Fruit fly (Drosophila melanogaster): ENCODE data around the gene loco.

The loco gene

dm6 chr3R:22597344-22597954 is 41.7 kb downstream of the loco start (continued):
- no peak for TF ChIP-seq zfh2 (GFP tag; optimal IDR thresholded peaks at IDR 0.05)
- no peak for TF ChIP-seq CG15269 (tag; optimal IDR thresholded peaks at IDR 0.05)
- TF ChIP-seq crp (GFP tag; optimal IDR thresholded peaks at IDR 0.05), result peak in 1 of 2 experiments; percentile 17
- peak; percentile 82 for TF ChIP-seq row (GFP tag; IDR thresholded peaks at IDR 0.05)
- no peak for TF ChIP-seq Nf-YC (tag; optimal IDR thresholded peaks at IDR 0.05)
- peak; percentile 7 for TF ChIP-seq CG13775 (GFP tag; optimal IDR thresholded peaks at IDR 0.05)
- peak; percentile 81 for TF ChIP-seq Drgx (GFP tag; IDR thresholded peaks at IDR 0.05)
- TF ChIP-seq CG2202 (tag; optimal IDR thresholded peaks at IDR 0.05), result peak; percentile 55
- no peak for TF ChIP-seq yki (optimal IDR thresholded peaks at IDR 0.05)
- no peak for TF ChIP-seq CoRest (tag; optimal IDR thresholded peaks at IDR 0.05)
- TF ChIP-seq gcm (GFP tag; optimal IDR thresholded peaks at IDR 0.05), result no peak
- TF ChIP-seq oc (tag; optimal IDR thresholded peaks at IDR 0.05), result peak; percentile 86
- peak; percentile 36 for TF ChIP-seq repo (GFP tag; optimal IDR thresholded peaks at IDR 0.05)
- no peak for TF ChIP-seq Jarid2 (GFP tag; optimal IDR thresholded peaks at IDR 0.05)
- peak; percentile 33 for TF ChIP-seq wek (GFP tag; optimal IDR thresholded peaks at IDR 0.05)
- TF ChIP-seq Antp (GFP tag; optimal IDR thresholded peaks at IDR 0.05), result peak; percentile 79
- peak; percentile 28 for TF ChIP-seq CG12299 (tag; optimal IDR thresholded peaks at IDR 0.05)
- TF ChIP-seq lov (optimal IDR thresholded peaks at IDR 0.05), result no peak
- TF ChIP-seq lov (GFP tag; IDR thresholded peaks at IDR 0.05), result peak; percentile 81
- peak; percentile 31; the same call in 1 of the 2 replicates for TF ChIP-seq ro (GFP tag; IDR thresholded peaks at IDR 0.05)
- no peak for TF ChIP-seq hkb (optimal IDR thresholded peaks at IDR 0.05)
- peak; percentile 79 for TF ChIP-seq hkb (GFP tag; IDR thresholded peaks at IDR 0.05)
- no peak for TF ChIP-seq CG11398 (GFP tag; optimal IDR thresholded peaks at IDR 0.05)
- peak; percentile 65 for TF ChIP-seq Side (GFP tag; optimal IDR thresholded peaks at IDR 0.05)
- peak; percentile 66 for TF ChIP-seq CG14441 (GFP tag; IDR thresholded peaks at IDR 0.05)
- no peak for TF ChIP-seq Mad (GFP tag; optimal IDR thresholded peaks at IDR 0.05)
- TF ChIP-seq CrebB (tag; optimal IDR thresholded peaks at IDR 0.05), result peak; percentile 11
- TF ChIP-seq gem (tag; optimal IDR thresholded peaks at IDR 0.05), result no peak
- peak; percentile 77 for TF ChIP-seq CG14667 (GFP tag; IDR thresholded peaks at IDR 0.05)
- peak; percentile 75; the same call in 2 of the 3 replicates for TF ChIP-seq so (GFP tag; IDR thresholded peaks at IDR 0.05)
- peak; percentile 55 for TF ChIP-seq CG10209 (GFP tag; optimal IDR thresholded peaks at IDR 0.05)
- peak; percentile 65; the same call in 3 of the 4 replicates for TF ChIP-seq Gug (GFP tag; IDR thresholded peaks at IDR 0.05)
- peak; percentile 2 for TF ChIP-seq CG2116 (GFP tag; optimal IDR thresholded peaks at IDR 0.05)
- TF ChIP-seq sens (GFP tag), result peak; percentile 97
- TF ChIP-seq dmrt99B (tag; optimal IDR thresholded peaks at IDR 0.05), result no peak
- peak; percentile 79 for TF ChIP-seq Ada2b (GFP tag; IDR thresholded peaks at IDR 0.05)
- TF ChIP-seq Tbp (GFP tag; optimal IDR thresholded peaks at IDR 0.05), result no peak
- peak; percentile 26 for TF ChIP-seq cg (GFP tag; optimal IDR thresholded peaks at IDR 0.05)
- no peak for TF ChIP-seq CG12744 (GFP tag; optimal IDR thresholded peaks at IDR 0.05)
- no peak for TF ChIP-seq sqz (GFP tag; optimal IDR thresholded peaks at IDR 0.05)
- TF ChIP-seq Sin3A (optimal IDR thresholded peaks at IDR 0.05), result no peak
- TF ChIP-seq CG1529 (GFP tag; optimal IDR thresholded peaks at IDR 0.05), result peak; percentile 69
- TF ChIP-seq CG17361 (GFP tag; IDR thresholded peaks at IDR 0.05), result no peak; the same call in 2 of the 3 replicates
- TF ChIP-seq CG11093 (GFP tag; IDR thresholded peaks at IDR 0.05), result peak; percentile 72; the same call in 2 of the 3 replicates
- TF ChIP-seq CG11085 (GFP tag; IDR thresholded peaks at IDR 0.05), result no peak
- TF ChIP-seq ara (GFP tag; IDR thresholded peaks at IDR 0.05), result peak; percentile 85
- peak; percentile 69 for TF ChIP-seq salm (tag; optimal IDR thresholded peaks at IDR 0.05)
- peak; percentile 52 for TF ChIP-seq Hr3 (GFP tag; optimal IDR thresholded peaks at IDR 0.05)
- 0 out of 2 replicates have a peak, but pooled peaks have one; percentile 34 for TF ChIP-seq al (GFP tag; IDR thresholded peaks at IDR 0.05)
- TF ChIP-seq lbe (GFP tag; optimal IDR thresholded peaks at IDR 0.05), result no peak
- peak; percentile 6 for TF ChIP-seq ems (GFP tag; optimal IDR thresholded peaks at IDR 0.05)
- TF ChIP-seq Hand (GFP tag; optimal IDR thresholded peaks at IDR 0.05), result no peak
